Worm (Caenorhabditis elegans): ENCODE data around the gene clec-56.

- TF ChIP-seq nhr-12 (tag; optimal IDR thresholded peaks at IDR 0.05) (no peak), unc-62 (GFP tag; optimal IDR thresholded peaks at IDR 0.05) (no peak), nhr-76 (tag; optimal IDR thresholded peaks at IDR 0.05) (no peak), fkh-10 (GFP tag; optimal IDR thresholded peaks at IDR 0.05) (no peak), fos-1 (tag; optimal IDR thresholded peaks at IDR 0.05) (no peak), nhr-67 (tag; optimal IDR thresholded peaks at IDR 0.05) (no peak), nhr-28 (tag; optimal IDR thresholded peaks at IDR 0.05) (no peak), ZK546.5 (tag; optimal IDR thresholded peaks at IDR 0.05) (no peak), pha-4 (tag; optimal IDR thresholded peaks at IDR 0.05) (no peak), ama-1 (optimal IDR thresholded peaks at IDR 0.05) (no peak), lin-15B (tag; optimal IDR thresholded peaks at IDR 0.05) (no peak), mml-1 (tag; optimal IDR thresholded peaks at IDR 0.05) (no peak), elt-1 (tag; optimal IDR thresholded peaks at IDR 0.05) (no peak)
Observed at ce11 chrV:14448669-14449068, 25.5 kb upstream of the clec-56 start.

All from whole organism, L3 larva.